Worm (Caenorhabditis elegans): ENCODE measurements around the gene srsx-26.

Gene srsx-26

DNA sequence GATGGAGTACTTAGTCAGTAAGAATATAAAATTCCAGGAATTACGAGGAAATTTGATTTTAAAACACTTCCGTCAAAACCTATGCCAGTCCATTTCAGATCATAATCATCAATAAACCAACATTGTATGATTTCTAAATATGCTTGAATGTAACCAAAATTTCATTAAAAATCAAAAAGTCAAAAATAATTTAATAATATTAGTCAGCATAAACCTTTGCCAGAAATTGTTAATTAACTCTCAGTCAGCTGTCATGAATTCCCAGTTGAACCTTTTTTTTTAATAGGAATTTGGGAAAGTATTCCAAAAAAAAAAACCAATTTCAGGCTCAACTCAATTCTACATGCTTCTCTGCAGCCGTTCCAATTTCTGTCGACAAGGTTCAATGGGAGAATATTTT lies at the start of gene srsx-26:
Gene srsx-26 (plus strand): TSS at position 301 of the 400 bp plus-strand sequence.
- TF ChIP-seq bed-3 (GFP tag; optimal IDR thresholded peaks at IDR 0.05) = no peak
- TF ChIP-seq hlh-1 (tag; optimal IDR thresholded peaks at IDR 0.05) = no peak
- no peak for TF ChIP-seq mls-2 (tag; optimal IDR thresholded peaks at IDR 0.05)
- TF ChIP-seq flh-1 (GFP tag; optimal IDR thresholded peaks at IDR 0.05) = no peak
- no peak for TF ChIP-seq ces-1 (GFP tag; optimal IDR thresholded peaks at IDR 0.05)
- TF ChIP-seq ceh-83 (GFP tag; optimal IDR thresholded peaks at IDR 0.05) = no peak
- no peak for TF ChIP-seq unc-120 (tag; optimal IDR thresholded peaks at IDR 0.05; ENCODE audit: poor library complexity, severe bottlenecking)
- TF ChIP-seq nhr-28 (tag; optimal IDR thresholded peaks at IDR 0.05) = no peak
- TF ChIP-seq elt-1 (tag; optimal IDR thresholded peaks at IDR 0.05; ENCODE audit: borderline replicate concordance, insufficient read depth) = no peak
- TF ChIP-seq ham-2 (GFP tag; optimal IDR thresholded peaks at IDR 0.05) = no peak
- TF ChIP-seq sem-2 (GFP tag; optimal IDR thresholded peaks at IDR 0.05) = no peak
- TF ChIP-seq unc-39 (tag; optimal IDR thresholded peaks at IDR 0.05) = no peak

DNA sequence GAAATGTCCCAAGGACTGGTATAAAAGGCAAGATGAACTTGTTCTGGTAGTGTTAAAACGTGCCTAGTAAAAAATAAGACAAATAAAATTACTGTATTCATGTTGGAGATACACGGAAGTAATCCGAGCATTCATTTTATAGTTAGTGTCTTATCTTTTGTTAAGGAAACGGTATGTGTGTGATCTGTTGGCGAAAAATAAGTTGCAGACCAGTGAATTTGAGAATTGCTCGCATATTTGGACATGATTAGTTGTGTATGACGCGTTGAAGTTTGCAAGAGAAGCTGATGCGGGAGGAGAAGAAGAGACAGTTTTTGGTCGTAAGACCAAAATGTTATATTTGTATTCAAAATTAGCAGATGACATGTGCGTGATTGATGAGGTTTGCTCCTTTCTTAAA lies 46.5 kb upstream of the srsx-26 start, which contains the start of gene C08B6.14:
Gene C08B6.14 (minus strand): TSS at position 101 of the 400 bp plus-strand sequence.
- TF ChIP-seq ztf-11 (tag; optimal IDR thresholded peaks at IDR 0.05) = no peak
- TF ChIP-seq mls-2 (tag; optimal IDR thresholded peaks at IDR 0.05) = no peak
- TF ChIP-seq sptf-1 (tag; optimal IDR thresholded peaks at IDR 0.05) = no peak
- TF ChIP-seq nhr-76 (tag; optimal IDR thresholded peaks at IDR 0.05) = no peak
- TF ChIP-seq elt-3 (tag; optimal IDR thresholded peaks at IDR 0.05) = no peak
- no peak for TF ChIP-seq nhr-237 (tag; optimal IDR thresholded peaks at IDR 0.05)
- no peak for TF ChIP-seq ceh-39 (tag; optimal IDR thresholded peaks at IDR 0.05)
- no peak for TF ChIP-seq M03D4.4 (tag; optimal IDR thresholded peaks at IDR 0.05)
- TF ChIP-seq flh-1 (GFP tag; optimal IDR thresholded peaks at IDR 0.05) = no peak
- no peak for TF ChIP-seq tbx-8 (GFP tag; optimal IDR thresholded peaks at IDR 0.05)
- TF ChIP-seq elt-1 (tag; optimal IDR thresholded peaks at IDR 0.05; ENCODE audit: borderline replicate concordance, insufficient read depth) = no peak
- no peak for TF ChIP-seq blmp-1 (tag; optimal IDR thresholded peaks at IDR 0.05)

DNA sequence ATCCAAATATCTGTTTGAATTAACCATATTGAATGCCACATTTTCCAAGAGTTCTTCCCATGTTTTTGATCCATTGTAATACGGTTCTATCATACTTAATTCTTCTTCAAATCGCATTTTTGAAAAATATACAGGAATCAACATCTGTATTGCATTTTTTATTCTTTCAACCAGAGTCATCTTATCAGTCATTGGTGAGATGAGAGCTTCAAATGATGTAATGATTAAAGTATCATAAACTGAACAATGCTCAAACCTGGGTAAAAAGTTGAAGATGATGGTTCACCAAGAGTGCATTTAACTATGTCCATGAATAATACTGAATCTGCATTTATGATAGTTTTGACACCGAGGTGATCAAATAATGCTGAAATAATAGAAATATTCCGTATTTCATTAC lies 44.6 kb upstream of the srsx-26 start:
- TF ChIP-seq elt-1 (tag; optimal IDR thresholded peaks at IDR 0.05; ENCODE audit: borderline replicate concordance, insufficient read depth) = no peak
- no peak for TF ChIP-seq unc-39 (tag; optimal IDR thresholded peaks at IDR 0.05)
- TF ChIP-seq pha-4 (tag; optimal IDR thresholded peaks at IDR 0.05) = no peak
- no peak for TF ChIP-seq nhr-2 (tag; optimal IDR thresholded peaks at IDR 0.05)
- no peak for TF ChIP-seq ham-2 (GFP tag; optimal IDR thresholded peaks at IDR 0.05)
- TF ChIP-seq M03D4.4 (tag; optimal IDR thresholded peaks at IDR 0.05) = no peak
- no peak for TF ChIP-seq ceh-39 (tag; optimal IDR thresholded peaks at IDR 0.05)
- no peak for TF ChIP-seq zip-8 (tag; optimal IDR thresholded peaks at IDR 0.05)
- TF ChIP-seq nhr-12 (tag; optimal IDR thresholded peaks at IDR 0.05) = no peak
- no peak for TF ChIP-seq lin-32 (GFP tag; optimal IDR thresholded peaks at IDR 0.05)
- no peak for TF ChIP-seq snpc-4 (tag; optimal IDR thresholded peaks at IDR 0.05)

DNA sequence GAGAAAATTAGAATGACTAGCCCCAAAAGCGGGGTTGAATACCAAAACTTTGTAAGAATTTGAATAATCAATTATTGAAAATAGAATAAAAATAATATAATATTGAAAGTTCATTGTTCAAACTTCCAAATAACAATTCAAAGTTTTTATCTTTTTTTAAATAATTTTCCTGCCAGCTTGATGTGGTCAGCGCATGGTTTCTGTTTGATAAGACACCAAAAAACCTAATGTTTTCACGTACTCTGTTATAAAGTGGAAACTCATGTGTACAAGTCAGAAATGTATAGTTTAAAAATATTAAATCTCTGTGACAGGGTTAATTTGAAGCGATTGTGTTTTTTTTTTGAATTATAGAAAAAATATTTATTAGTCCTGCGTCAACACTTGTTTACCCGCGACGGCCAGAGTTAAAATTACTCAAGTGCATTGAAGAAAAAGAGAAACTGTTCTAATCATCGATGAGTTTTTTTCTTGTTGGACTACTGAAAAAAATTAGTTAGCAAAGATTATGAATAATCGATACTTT lies 43.6 kb upstream of the srsx-26 start, which contains the start of gene ugt-17:
Gene ugt-17 (minus strand): TSS at position 180 of the 526 bp plus-strand sequence.
- TF ChIP-seq ces-1 (GFP tag; optimal IDR thresholded peaks at IDR 0.05) (no peak), cnd-1 (tag; optimal IDR thresholded peaks at IDR 0.05) (no peak), flh-1 (GFP tag; optimal IDR thresholded peaks at IDR 0.05) (no peak), ztf-11 (tag; optimal IDR thresholded peaks at IDR 0.05) (no peak), mep-1 (tag; optimal IDR thresholded peaks at IDR 0.05) (no peak), lin-13 (tag; optimal IDR thresholded peaks at IDR 0.05) (no peak), ceh-43 (GFP tag; optimal IDR thresholded peaks at IDR 0.05) (no peak), ceh-39 (tag; optimal IDR thresholded peaks at IDR 0.05) (no peak), snpc-4 (tag; optimal IDR thresholded peaks at IDR 0.05) (no peak), blmp-1 (tag; optimal IDR thresholded peaks at IDR 0.05) (no peak), hlh-1 (tag; optimal IDR thresholded peaks at IDR 0.05) (no peak), sptf-1 (tag; optimal IDR thresholded peaks at IDR 0.05) (no peak), unc-62 (GFP tag; optimal IDR thresholded peaks at IDR 0.05) (no peak), sem-2 (GFP tag; optimal IDR thresholded peaks at IDR 0.05) (no peak), nhr-28 (tag; optimal IDR thresholded peaks at IDR 0.05) (no peak), elt-3 (tag; optimal IDR thresholded peaks at IDR 0.05) (no peak), unc-120 (tag; optimal IDR thresholded peaks at IDR 0.05; ENCODE audit: poor library complexity, severe bottlenecking) (no peak), drap-1 (GFP tag; optimal IDR thresholded peaks at IDR 0.05) (no peak), nhr-237 (tag; optimal IDR thresholded peaks at IDR 0.05) (no peak), pha-4 (tag; optimal IDR thresholded peaks at IDR 0.05) (no peak)

Measured in whole organism, mixed stage, embryonic.